Fruit fly (Drosophila melanogaster): Measurements from ENCODE around the gene CG4669.

Gene CG4669

dm6 chr3L:5275558-5275957 is 41.3 kb downstream of the CG4669 start (continued):
- TF ChIP-seq otp (GFP tag; IDR thresholded peaks at IDR 0.05) (0 out of 3 replicates have a peak, but pooled peaks have one; percentile 13), Dfd (GFP tag; optimal IDR thresholded peaks at IDR 0.05) (no peak), Optix (GFP tag; IDR thresholded peaks at IDR 0.05) (0 out of 3 replicates have a peak, but pooled peaks have one; percentile 20), CG3163 (GFP tag; optimal IDR thresholded peaks at IDR 0.05) (no peak), CkIIα-i1 (GFP tag; IDR thresholded peaks at IDR 0.05) (no peak), pum (GFP tag; optimal IDR thresholded peaks at IDR 0.05) (no peak), CTCF (GFP tag; optimal IDR thresholded peaks at IDR 0.05) (peak; percentile 90), Hr51 (GFP tag; optimal IDR thresholded peaks at IDR 0.05) (peak in 1 of 2 experiments; percentile 30), CG31441 (GFP tag; IDR thresholded peaks at IDR 0.05) (no peak), Ptx1 (GFP tag; IDR thresholded peaks at IDR 0.05) (peak; percentile 6; the same call in 1 of the 2 replicates), zfh1 (GFP tag; IDR thresholded peaks at IDR 0.05) (0 out of 3 replicates have a peak, but pooled peaks have one; percentile 22), MESR4 (GFP tag; optimal IDR thresholded peaks at IDR 0.05) (no peak), CG15269 (tag; optimal IDR thresholded peaks at IDR 0.05) (no peak), Asciz (GFP tag; optimal IDR thresholded peaks at IDR 0.05) (no peak)

- peak; percentile 43 for TF ChIP-seq stwl (tag; optimal IDR thresholded peaks at IDR 0.05)
- peak; percentile 29 for TF ChIP-seq sens (GFP tag)
- no peak for TF ChIP-seq cato (GFP tag; optimal IDR thresholded peaks at IDR 0.05; ENCODE audit: borderline replicate concordance)
- TF ChIP-seq CG4424 (GFP tag; optimal IDR thresholded peaks at IDR 0.05), result peak; percentile 97
Observed at dm6 chr3L:5276520-5276919, 42.2 kb downstream of the CG4669 start.

dm6 chr3L:5277035-5277434 is 42.8 kb downstream of the CG4669 start:
- TF ChIP-seq yki (optimal IDR thresholded peaks at IDR 0.05), result peak; percentile 77
- TF ChIP-seq mam (GFP tag; optimal IDR thresholded peaks at IDR 0.05), result no peak
- TF ChIP-seq Trl (optimal IDR thresholded peaks at IDR 0.05), result peak; percentile 88 to 90
- TF ChIP-seq Trl (GFP tag; optimal IDR thresholded peaks at IDR 0.05), result no peak
- TF ChIP-seq CG3163 (GFP tag; optimal IDR thresholded peaks at IDR 0.05), result peak; percentile 85
- TF ChIP-seq CG4360 (GFP tag; IDR thresholded peaks at IDR 0.05), result peak; percentile 39; the same call in 1 of the 2 replicates
- TF ChIP-seq sim (GFP tag; IDR thresholded peaks at IDR 0.05), result no peak
- peak; percentile 26 for TF ChIP-seq lbe (GFP tag; optimal IDR thresholded peaks at IDR 0.05)

- peak; percentile 83 for TF ChIP-seq dati (GFP tag; IDR thresholded peaks at IDR 0.05)
- peak; percentile 47 for TF ChIP-seq CG3995 (GFP tag; optimal IDR thresholded peaks at IDR 0.05)
- TF ChIP-seq Lim3 (GFP tag; IDR thresholded peaks at IDR 0.05), result 0 out of 2 replicates have a peak, but pooled peaks have one; percentile 38
- no peak for TF ChIP-seq CG6791 (GFP tag; IDR thresholded peaks at IDR 0.05; ENCODE audit: partially characterized antibody)
- TF ChIP-seq CG7786 (GFP tag; optimal IDR thresholded peaks at IDR 0.05), result peak; percentile 62
- peak; percentile 75 for TF ChIP-seq CG12104 (GFP tag; optimal IDR thresholded peaks at IDR 0.05)
- no peak for TF ChIP-seq CG14860 (GFP tag; IDR thresholded peaks at IDR 0.05; ENCODE audit: partially characterized antibody)
- peak; percentile 85 for TF ChIP-seq CG12769 (tag; optimal IDR thresholded peaks at IDR 0.05)
- TF ChIP-seq cwo (GFP tag; optimal IDR thresholded peaks at IDR 0.05), result peak; percentile 74
- peak; percentile 89 for TF ChIP-seq ranshi (GFP tag; IDR thresholded peaks at IDR 0.05)
- TF ChIP-seq CG13894 (tag; optimal IDR thresholded peaks at IDR 0.05), result peak; percentile 56
- peak; percentile 34 for TF ChIP-seq mirr (GFP tag; optimal IDR thresholded peaks at IDR 0.05)
- TF ChIP-seq gce (GFP tag; IDR thresholded peaks at IDR 0.05), result peak; percentile 87
- peak; percentile 82 for TF ChIP-seq CG15696 (tag; optimal IDR thresholded peaks at IDR 0.05)
- no peak for TF ChIP-seq usp (GFP tag; optimal IDR thresholded peaks at IDR 0.05)
- TF ChIP-seq Camta (GFP tag; optimal IDR thresholded peaks at IDR 0.05), result peak; percentile 80
- TF ChIP-seq CG9437 (GFP tag; optimal IDR thresholded peaks at IDR 0.05), result peak; percentile 79
- peak; percentile 70 for TF ChIP-seq CG6272 (GFP tag; IDR thresholded peaks at IDR 0.05)
- TF ChIP-seq tin (GFP tag; optimal IDR thresholded peaks at IDR 0.05), result peak; percentile 87
- peak; percentile 87 for TF ChIP-seq ken (GFP tag; IDR thresholded peaks at IDR 0.05)
- peak; percentile 74 for TF ChIP-seq slou (GFP tag; optimal IDR thresholded peaks at IDR 0.05)
- TF ChIP-seq Sox102F (GFP tag; optimal IDR thresholded peaks at IDR 0.05), result peak; percentile 89
- TF ChIP-seq Sry-δ (GFP tag; optimal IDR thresholded peaks at IDR 0.05), result peak; percentile 20
- no peak for TF ChIP-seq Hr39 (optimal IDR thresholded peaks at IDR 0.05)
- TF ChIP-seq lab (GFP tag; optimal IDR thresholded peaks at IDR 0.05), result peak; percentile 93
Observed at dm6 chr3L:5277942-5278341, 43.7 kb downstream of the CG4669 start, which contains the start of gene shep. Gene shep (minus strand): TSS chr3L:5277944.

Data from whole organism, embryonic.